Fruit fly (Drosophila melanogaster) whole organism, embryonic: ENCODE measurements around the gene CG4025.

Experiments used
- Antp ChIP-seq: fragments of 200-800 bp; sonication (Bioruptor generic); optimal IDR thresholded peaks from 3 replicates; lab custom pipeline; 2016; ENCODE audit warnings: missing biosample characterization, missing genetic modification characterization
- Atf3 ChIP-seq: fragments of 200-800 bp; sonication (Bioruptor generic); optimal IDR thresholded peaks from 3 replicates; lab custom pipeline; 2016; ENCODE audit warnings: missing biosample characterization, missing genetic modification characterization
- B-H1 ChIP-seq: fragments of 200-800 bp; sonication (Bioruptor generic); IDR thresholded peaks from 3 replicates; pipeline ENCODE4 v1.3.6; 2022; ENCODE audit warnings: missing biosample characterization, missing genetic modification characterization
- BEAF-32 ChIP-seq: fragments of 200-800 bp; sonication (Bioruptor generic); optimal IDR thresholded peaks from 3 replicates; lab custom pipeline; 2017; ENCODE audit warnings: missing biosample characterization, missing genetic modification characterization, mild to moderate bottlenecking, moderate library complexity, missing genetic modification reagents
- CG10431 ChIP-seq: fragments of 200-800 bp; sonication (Bioruptor generic); optimal IDR thresholded peaks from 3 replicates; lab custom pipeline; 2018; ENCODE audit warnings: missing biosample characterization, mild to moderate bottlenecking, missing genetic modification characterization
- CG10979 ChIP-seq: fragments of 200-800 bp; sonication (Bioruptor generic); optimal IDR thresholded peaks from 2 replicates; lab custom pipeline; 2018; ENCODE audit warnings: missing biosample characterization, mild to moderate bottlenecking, missing genetic modification characterization, moderate library complexity
- CG12071 ChIP-seq: fragments of 200-800 bp; sonication (Bioruptor generic); optimal IDR thresholded peaks from 3 replicates; lab custom pipeline; 2018; ENCODE audit warnings: missing biosample characterization, mild to moderate bottlenecking, missing genetic modification characterization
- CG17186 ChIP-seq: fragments of 200-800 bp; sonication (Bioruptor generic); optimal IDR thresholded peaks from 3 replicates; lab custom pipeline; 2017; ENCODE audit warnings: missing biosample characterization, missing genetic modification reagents, missing genetic modification characterization
- CG17328 ChIP-seq: fragments of 200-800 bp; sonication (Bioruptor generic); IDR thresholded peaks from 2 replicates; pipeline ENCODE4 v1.3.6; 2022; ENCODE audit warnings: missing biosample characterization, missing genetic modification characterization
- CG18011 ChIP-seq: fragments of 200-800 bp; sonication (Bioruptor generic); optimal IDR thresholded peaks from 2 replicates; lab custom pipeline; 2017; ENCODE audit warnings: missing biosample characterization, missing genetic modification characterization, mild to moderate bottlenecking, moderate library complexity, missing genotype
- CG2199 ChIP-seq: fragments of 200-800 bp; sonication (Bioruptor generic); IDR thresholded peaks from 3 replicates; pipeline ENCODE4 v1.3.6; 2022; ENCODE audit warnings: missing biosample characterization, missing genetic modification characterization
- CG2712 ChIP-seq: fragments of 200-800 bp; optimal IDR thresholded peaks from 3 replicates; lab custom pipeline; 2019; ENCODE audit warnings: missing biosample characterization, mild to moderate bottlenecking, missing genetic modification characterization, moderate library complexity
- CG2889 ChIP-seq: fragments of 200-800 bp; sonication (Bioruptor generic); IDR thresholded peaks from 3 replicates; pipeline ENCODE4 v1.3.6; 2022; ENCODE audit warnings: missing biosample characterization, missing genetic modification characterization
- CG32532 ChIP-seq: fragments of 200-800 bp; sonication (Bioruptor generic); IDR thresholded peaks from 2 replicates; pipeline ENCODE4 v1.3.6; 2022; ENCODE audit warnings: missing biosample characterization, missing genetic modification characterization
- CG42726 ChIP-seq: fragments of 200-800 bp; sonication (Bioruptor generic); IDR thresholded peaks from 2 replicates; pipeline ENCODE4 v1.3.6; 2022; ENCODE audit warnings: missing biosample characterization, missing genetic modification characterization; ENCODE audit not compliant: partially characterized antibody
- CG4820 ChIP-seq: fragments of 200-800 bp; sonication (Bioruptor generic); optimal IDR thresholded peaks from 3 replicates; lab custom pipeline; 2016; ENCODE audit warnings: missing biosample characterization, missing genetic modification characterization
- CG4854 ChIP-seq: fragments of 200-800 bp; sonication (Bioruptor generic); optimal IDR thresholded peaks from 2 replicates; lab custom pipeline; 2016; ENCODE audit warnings: missing biosample characterization, missing genetic modification characterization, inconsistent platforms
- CG6272 ChIP-seq: fragments of 200-800 bp; sonication (Bioruptor generic); IDR thresholded peaks from 2 replicates; pipeline ENCODE4 v1.3.6; 2022; ENCODE audit warnings: missing biosample characterization, missing genetic modification characterization
- CG8359 ChIP-seq: fragments of 200-800 bp; sonication (Bioruptor generic); optimal IDR thresholded peaks from 2 replicates; lab custom pipeline; 2017; ENCODE audit warnings: missing biosample characterization, mild to moderate bottlenecking, missing genetic modification characterization, borderline replicate concordance
- CoRest ChIP-seq: fragments of 200-800 bp; sonication (Bioruptor generic); optimal IDR thresholded peaks from 3 replicates; lab custom pipeline; 2018; ENCODE audit warnings: missing biosample characterization, mild to moderate bottlenecking, missing genetic modification characterization, moderate library complexity
- Dbx ChIP-seq: fragments of 200-800 bp; sonication (Bioruptor generic); IDR thresholded peaks from 3 replicates; pipeline ENCODE4 v1.3.6; 2022; ENCODE audit warnings: missing biosample characterization, missing genetic modification characterization
- Dp ChIP-seq: fragments of 200-800 bp; sonication (Bioruptor generic); optimal IDR thresholded peaks from 2 replicates; lab custom pipeline; 2018; ENCODE audit warnings: missing biosample characterization, mild to moderate bottlenecking, missing genetic modification characterization, moderate library complexity
- Dref ChIP-seq: fragments of 200-800 bp; sonication (Bioruptor generic); IDR thresholded peaks from 2 replicates; pipeline ENCODE4 v1.3.6; 2022; ENCODE audit warnings: missing biosample characterization, missing genetic modification characterization
- Ets97D ChIP-seq: fragments of 200-800 bp; sonication (Bioruptor generic); optimal IDR thresholded peaks from 3 replicates; lab custom pipeline; 2016; ENCODE audit warnings: missing biosample characterization, missing genetic modification characterization
- Fer3 ChIP-seq: fragments of 200-800 bp; sonication (Bioruptor generic); optimal IDR thresholded peaks from 2 replicates; lab custom pipeline; 2018; ENCODE audit warnings: missing biosample characterization, mild to moderate bottlenecking, missing genetic modification characterization, moderate library complexity
- HHEX ChIP-seq: fragments of 200-800 bp; sonication (Bioruptor generic); optimal IDR thresholded peaks from 3 replicates; lab custom pipeline; 2017; ENCODE audit warnings: missing biosample characterization, mild to moderate bottlenecking, missing genetic modification characterization, missing genetic modification reagents
- HLHmδ ChIP-seq: fragments of 200-800 bp; sonication (Bioruptor generic); optimal IDR thresholded peaks from 2 replicates; lab custom pipeline; 2018; ENCODE audit warnings: missing biosample characterization, mild to moderate bottlenecking, missing genetic modification characterization, moderate library complexity
- NK7.1 ChIP-seq: fragments of 200-800 bp; sonication (Bioruptor generic); optimal IDR thresholded peaks from 3 replicates; lab custom pipeline; 2016; ENCODE audit warnings: missing biosample characterization, missing genetic modification characterization
- Sox100B ChIP-seq: fragments of 200-800 bp; sonication (Bioruptor generic); optimal IDR thresholded peaks from 3 replicates; lab custom pipeline; 2018; ENCODE audit warnings: missing biosample characterization, mild to moderate bottlenecking, missing genetic modification characterization
- Usf ChIP-seq: fragments of 200-800 bp; sonication (Bioruptor generic); optimal IDR thresholded peaks from 2 replicates; lab custom pipeline; 2017; ENCODE audit warnings: missing genotype, missing biosample characterization, missing genetic modification characterization
- Xbp1 ChIP-seq: fragments of 200-800 bp; sonication (Bioruptor generic); optimal IDR thresholded peaks from 3 replicates; lab custom pipeline; 2016; ENCODE audit warnings: missing biosample characterization, mild to moderate bottlenecking, missing genetic modification characterization
- aop ChIP-seq: fragments of 200-800 bp; sonication (Bioruptor generic); IDR thresholded peaks from 2 replicates; pipeline ENCODE4 v1.3.6; 2022; ENCODE audit warnings: missing biosample characterization, missing genetic modification characterization
- ap ChIP-seq: fragments of 200-800 bp; sonication (Bioruptor generic); IDR thresholded peaks from 2 replicates; pipeline ENCODE4 v1.3.6; 2022; ENCODE audit warnings: missing biosample characterization, missing genetic modification characterization
- az2 ChIP-seq: fragments of 200-800 bp; sonication (Bioruptor generic); optimal IDR thresholded peaks from 3 replicates; lab custom pipeline; 2016; ENCODE audit warnings: missing biosample characterization, missing genetic modification characterization
- bigmax ChIP-seq: fragments of 200-800 bp; sonication (Bioruptor generic); optimal IDR thresholded peaks from 2 replicates; lab custom pipeline; 2018; ENCODE audit warnings: missing biosample characterization, mild to moderate bottlenecking, missing genetic modification characterization
- cwo ChIP-seq: fragments of 200-800 bp; sonication (Bioruptor generic); optimal IDR thresholded peaks from 3 replicates; lab custom pipeline; 2017; ENCODE audit warnings: missing biosample characterization, missing genetic modification characterization, mild to moderate bottlenecking, moderate library complexity, missing genetic modification reagents
- dan ChIP-seq: fragments of 200-800 bp; sonication (Bioruptor generic); IDR thresholded peaks from 2 replicates; pipeline ENCODE4 v1.3.6; 2022; ENCODE audit warnings: missing biosample characterization, missing genetic modification characterization
- dpn ChIP-seq, 2 experiments: fragments of 200-800 bp; sonication (Bioruptor generic); optimal IDR thresholded peaks; 3 replicates each; lab custom pipeline; 2016; ENCODE audit warnings: missing biosample characterization in 2 of 2, missing genetic modification characterization in 2 of 2
- gt ChIP-seq: fragments of 200-800 bp; sonication (Bioruptor generic); IDR thresholded peaks from 2 replicates; pipeline ENCODE4 v1.3.6; 2022; ENCODE audit warnings: missing biosample characterization, missing genetic modification characterization
- her ChIP-seq: fragments of 200-800 bp; sonication (Bioruptor generic); optimal IDR thresholded peaks from 2 replicates; lab custom pipeline; 2016; ENCODE audit warnings: missing biosample characterization, missing genetic modification characterization
- ken ChIP-seq: fragments of 200-800 bp; sonication (Bioruptor generic); IDR thresholded peaks from 3 replicates; pipeline ENCODE4 v1.3.6; 2022; ENCODE audit warnings: missing biosample characterization, missing genetic modification characterization
- knrl ChIP-seq: fragments of 200-800 bp; sonication (Bioruptor generic); IDR thresholded peaks from 3 replicates; pipeline ENCODE4 v1.3.6; 2022; ENCODE audit warnings: missing biosample characterization, missing genetic modification characterization; ENCODE audit not compliant: partially characterized antibody
- nau ChIP-seq: fragments of 200-800 bp; sonication (Bioruptor generic); optimal IDR thresholded peaks from 3 replicates; lab custom pipeline; 2017; ENCODE audit warnings: missing biosample characterization, mild to moderate bottlenecking, missing genetic modification characterization, missing genetic modification reagents
- nmo ChIP-seq: fragments of 200-800 bp; sonication (Bioruptor generic); optimal IDR thresholded peaks from 2 replicates; lab custom pipeline; 2018; ENCODE audit warnings: missing biosample characterization, mild to moderate bottlenecking, missing genetic modification characterization, moderate library complexity
- run ChIP-seq: fragments of 200-800 bp; sonication (Bioruptor generic); optimal IDR thresholded peaks from 3 replicates; lab custom pipeline; 2018; ENCODE audit warnings: missing biosample characterization, mild to moderate bottlenecking, missing genetic modification characterization
- sd ChIP-seq: fragments of 200-800 bp; sonication (Bioruptor generic); optimal IDR thresholded peaks from 3 replicates; lab custom pipeline; 2018; ENCODE audit warnings: missing biosample characterization, mild to moderate bottlenecking, missing genetic modification characterization, moderate library complexity
- ssp ChIP-seq: fragments of 200-800 bp; sonication (Bioruptor generic); IDR thresholded peaks from 2 replicates; pipeline ENCODE4 v1.3.6; 2022; ENCODE audit warnings: missing biosample characterization, missing genetic modification characterization
- toy ChIP-seq: fragments of 200-800 bp; sonication (Bioruptor generic); IDR thresholded peaks from 2 replicates; pipeline ENCODE4 v1.3.6; 2022; ENCODE audit warnings: missing biosample characterization, missing genetic modification characterization
- trh ChIP-seq: fragments of 200-800 bp; sonication (Bioruptor generic); optimal IDR thresholded peaks from 2 replicates; lab custom pipeline; 2016; ENCODE audit warnings: missing biosample characterization, missing genetic modification characterization
- unpg ChIP-seq: fragments of 200-800 bp; sonication (Bioruptor generic); optimal IDR thresholded peaks from 3 replicates; lab custom pipeline; 2018; ENCODE audit warnings: missing biosample characterization, mild to moderate bottlenecking, missing genetic modification characterization, moderate library complexity
- z ChIP-seq: fragments of 200-800 bp; sonication (Bioruptor generic); IDR thresholded peaks from 3 replicates; pipeline ENCODE4 v1.3.6; 2022; ENCODE audit warnings: missing biosample characterization, missing genetic modification characterization

Gene CG4025

dm6 chrX:2087501-2087900, 10.7 kb downstream of the CG4025 start (continued):
- TF ChIP-seq ssp (GFP tag; lab: Robert Waterston, UW) (peak; percentile 49), Dbx (GFP tag; lab: Robert Waterston, UW) (no peak), Xbp1 (GFP tag; lab: Kevin White, UChicago) (peak; percentile 60), ken (peak; percentile 82), trh (GFP tag; lab: Kevin White, UChicago) (no peak), CG32532 (GFP tag; lab: Robert Waterston, UW) (peak; percentile 66), CG2712 (tag; lab: Kevin White, UChicago) (peak; percentile 69), CG6272 (GFP tag; lab: Robert Waterston, UW) (no peak), Ets97D (GFP tag; lab: Kevin White, UChicago) (no peak), z (GFP tag; lab: Robert Waterston, UW) (no peak), cwo (GFP tag; lab: Kevin White, UChicago) (no peak), HHEX (GFP tag; lab: Kevin White, UChicago) (peak; percentile 15), CG10979 (tag; lab: Kevin White, UChicago) (peak; percentile 47), az2 (GFP tag; lab: Kevin White, UChicago) (peak; percentile 47), Antp (peak; percentile 42), Sox100B (GFP tag; lab: Kevin White, UChicago) (peak; percentile 49), HLHmδ (no peak), ap (GFP tag; lab: Robert Waterston, UW) (peak; percentile 62), CG18011 (GFP tag; lab: Kevin White, UChicago) (peak; percentile 29), CG2199 (GFP tag; lab: Robert Waterston, UW) (0 out of 3 replicates have a peak, but pooled peaks have one; percentile 62), CoRest (tag; lab: Kevin White, UChicago) (peak; percentile 64), gt (0 out of 2 replicates have a peak, but pooled peaks have one; percentile 16), knrl (GFP tag; lab: Robert Waterston, UW) (no peak), bigmax (GFP tag; lab: Kevin White, UChicago) (no peak), dpn (GFP tag; optimal IDR thresholded peaks at IDR 0.05; lab: Kevin White, UChicago) (peak; percentile 24 to 70), B-H1 (GFP tag; lab: Robert Waterston, UW) (peak; percentile 52; the same call in 2 of the 3 replicates), CG12071 (peak; percentile 61), run (tag; lab: Kevin White, UChicago) (peak; percentile 13), CG4820 (peak; percentile 16), nmo (GFP tag; lab: Kevin White, UChicago) (peak; percentile 44), aop (GFP tag; lab: Robert Waterston, UW) (no peak), toy (GFP tag; lab: Robert Waterston, UW) (0 out of 2 replicates have a peak, but pooled peaks have one; percentile 32), dan (GFP tag; lab: Robert Waterston, UW) (peak; percentile 51), CG10431 (GFP tag; lab: Kevin White, UChicago) (peak; percentile 4), CG8359 (no peak), Dp (GFP tag; lab: Kevin White, UChicago) (no peak), NK7.1 (GFP tag; lab: Kevin White, UChicago) (no peak), CG17328 (GFP tag; lab: Robert Waterston, UW) (peak; percentile 77), Dref (GFP tag; lab: Robert Waterston, UW) (no peak), nau (peak; percentile 46), sd (tag; lab: Kevin White, UChicago) (no peak), CG2889 (GFP tag; lab: Robert Waterston, UW) (peak; percentile 50; the same call in 1 of the 3 replicates), Atf3 (peak; percentile 43), CG42726 (GFP tag; lab: Robert Waterston, UW) (no peak), BEAF-32 (GFP tag; lab: Kevin White, UChicago) (no peak), CG17186 (GFP tag; lab: Kevin White, UChicago) (no peak), CG4854 (GFP tag; lab: Kevin White, UChicago) (no peak), her (GFP tag; lab: Kevin White, UChicago) (peak; percentile 54), Fer3 (tag; lab: Kevin White, UChicago) (peak; percentile 18), unpg (GFP tag; lab: Kevin White, UChicago) (peak; percentile 60), Usf (GFP tag; lab: Kevin White, UChicago) (no peak)
